Fruit fly (Drosophila melanogaster): Measurements from ENCODE around the gene lost.

DNA sequence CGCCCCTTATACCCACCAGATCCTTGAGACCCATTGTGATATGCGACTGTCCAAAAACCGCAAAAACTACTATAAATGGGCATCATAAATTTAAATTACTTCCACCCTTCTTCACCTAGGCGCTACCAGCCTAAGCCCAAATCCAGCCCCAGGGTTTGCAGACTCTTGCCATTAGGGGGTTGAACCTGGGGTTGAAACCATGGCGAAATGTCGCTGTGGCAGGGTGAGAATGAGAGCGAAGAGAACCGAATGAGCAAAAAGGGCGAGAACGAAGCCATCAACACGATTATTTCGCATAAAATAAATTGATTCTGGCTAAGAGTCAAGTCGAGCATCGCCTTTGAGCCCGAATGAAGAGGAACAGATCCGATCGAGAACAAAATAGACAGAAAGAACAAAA, 49.3 kb upstream of the lost start:
- TF ChIP-seq chinmo (GFP tag; IDR thresholded peaks at IDR 0.05; ENCODE audit: partially characterized antibody) (no peak), CG13894 (tag; optimal IDR thresholded peaks at IDR 0.05) (no peak), CG5953 (GFP tag; IDR thresholded peaks at IDR 0.05) (no peak), gsb (GFP tag; IDR thresholded peaks at IDR 0.05) (no peak), HLHmδ (GFP tag; optimal IDR thresholded peaks at IDR 0.05) (no peak), ap (GFP tag; IDR thresholded peaks at IDR 0.05) (no peak), D (optimal IDR thresholded peaks at IDR 0.05) (no peak), D (GFP tag; optimal IDR thresholded peaks at IDR 0.05) (no peak), insv (GFP tag; optimal IDR thresholded peaks at IDR 0.05) (no peak), TFAM (GFP tag; optimal IDR thresholded peaks at IDR 0.05) (no peak), CG13287 (GFP tag; IDR thresholded peaks at IDR 0.05; ENCODE audit: partially characterized antibody) (no peak), fru (optimal IDR thresholded peaks at IDR 0.05) (no peak), Spps (tag; optimal IDR thresholded peaks at IDR 0.05) (no peak), CG17912 (GFP tag; optimal IDR thresholded peaks at IDR 0.05) (no peak), CG8924 (tag; optimal IDR thresholded peaks at IDR 0.05) (no peak)

Measured in whole organism, embryonic.